Worm (Caenorhabditis elegans): Measurements from ENCODE around the gene meg-1.

The meg-1 gene

ce11 chrX:13885131-13885530 lies 44.3 kb downstream of the meg-1 start:
- TF ChIP-seq ccch-3 (GFP tag; optimal IDR thresholded peaks at IDR 0.05) (no peak), hmg-1.2 (GFP tag; IDR thresholded peaks at IDR 0.05) (no peak), nhr-80 (tag; optimal IDR thresholded peaks at IDR 0.05) (peak; percentile 75)

- TF ChIP-seq nhr-80 (tag; optimal IDR thresholded peaks at IDR 0.05) (peak; percentile 36), ets-4 (GFP tag; optimal IDR thresholded peaks at IDR 0.05) (no peak)
Observed at ce11 chrX:13884157-13884556, 45.3 kb downstream of the meg-1 start.

DNA sequence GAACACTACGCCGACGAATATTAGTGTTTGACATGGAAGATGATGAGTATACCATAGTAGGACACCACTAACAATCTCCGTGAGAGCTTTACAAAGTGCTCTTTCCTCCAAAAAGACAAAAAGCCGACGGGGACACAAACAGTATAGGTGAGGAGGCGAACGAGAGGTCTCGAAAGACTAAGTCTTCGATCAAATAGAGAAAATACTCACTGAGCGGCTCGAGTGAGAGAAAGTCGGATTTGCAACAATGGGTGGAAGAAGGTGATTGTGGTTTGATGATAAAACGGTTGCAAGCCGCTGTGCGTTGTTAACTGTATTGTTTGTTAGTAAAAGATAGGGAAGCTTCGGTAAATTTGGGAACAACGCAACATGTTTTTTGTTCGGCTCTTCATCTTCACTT lies 46.8 kb downstream of the meg-1 start, which contains the start of gene hlb-1:
Gene hlb-1 (minus strand): TSS at position 101 of the 400 bp plus-strand sequence.
- TF ChIP-seq F57A8.1 (GFP tag; optimal IDR thresholded peaks at IDR 0.05) (no peak), akir-1 (GFP tag; optimal IDR thresholded peaks at IDR 0.05) (no peak), tbx-9 (tag; optimal IDR thresholded peaks at IDR 0.05; ENCODE audit: borderline replicate concordance) (no peak)

DNA sequence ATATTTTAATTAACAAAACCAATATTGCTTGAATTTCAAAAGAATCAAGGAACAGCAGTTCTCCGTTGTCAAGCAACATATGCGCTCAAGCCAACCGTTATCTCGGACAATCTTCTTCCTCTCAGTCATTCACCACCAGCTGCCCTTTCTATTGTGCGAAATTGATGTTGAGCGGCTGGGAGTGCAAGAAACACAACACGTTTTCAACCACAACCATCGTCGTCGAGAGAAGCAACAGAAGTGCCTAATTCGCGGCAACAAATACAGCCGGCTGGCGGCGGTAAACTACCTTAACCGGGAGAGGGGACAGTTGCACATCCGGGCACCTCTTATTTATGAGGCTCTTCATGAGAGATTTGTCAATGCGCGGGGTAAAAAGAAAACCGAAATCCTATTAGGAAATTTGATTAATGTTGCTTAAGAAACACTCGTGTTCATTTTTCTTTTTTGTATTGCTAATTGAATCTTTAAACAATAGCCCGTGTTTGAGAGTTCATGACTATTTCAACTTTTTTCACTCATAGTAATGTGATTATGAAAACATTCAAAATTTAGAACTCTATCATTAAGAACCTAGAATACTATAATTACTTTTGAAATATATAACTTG lies 47.6 kb downstream of the meg-1 start:
- TF ChIP-seq F37B4.10 (GFP tag; IDR thresholded peaks at IDR 0.05), result no peak
- no peak for TF ChIP-seq madf-6 (GFP tag; IDR thresholded peaks at IDR 0.05)
- TF ChIP-seq nhr-90 (tag; optimal IDR thresholded peaks at IDR 0.05), result no peak
- no peak for TF ChIP-seq snpc-4 (GFP tag; optimal IDR thresholded peaks at IDR 0.05)
- TF ChIP-seq snpc-4 (tag; optimal IDR thresholded peaks at IDR 0.05), result no peak
- no peak for TF ChIP-seq him-1 (tag; optimal IDR thresholded peaks at IDR 0.05)
- TF ChIP-seq lsl-1 (GFP tag; optimal IDR thresholded peaks at IDR 0.05), result no peak
- no peak for TF ChIP-seq zfh-2 (GFP tag; conservative IDR thresholded peaks at IDR 0.05)
- TF ChIP-seq rpc-1 (optimal IDR thresholded peaks at IDR 0.05), result no peak
- TF ChIP-seq rpc-1 (tag; optimal IDR thresholded peaks at IDR 0.05), result no peak
- no peak for TF ChIP-seq mcd-1 (GFP tag; IDR thresholded peaks at IDR 0.05)
- no peak for TF ChIP-seq lir-1 (GFP tag; conservative IDR thresholded peaks at IDR 0.05)
- no peak for TF ChIP-seq D2030.7 (GFP tag; IDR thresholded peaks at IDR 0.05)
- TF ChIP-seq egl-18 (GFP tag; IDR thresholded peaks at IDR 0.05), result no peak
- no peak for TF ChIP-seq hrde-1 (tag; optimal IDR thresholded peaks at IDR 0.05; ENCODE audit: borderline replicate concordance)
- no peak for TF ChIP-seq nfyb-1 (GFP tag; IDR thresholded peaks at IDR 0.05)
- no peak for TF ChIP-seq snpc-3.4 (tag; optimal IDR thresholded peaks at IDR 0.05)
- no peak for TF ChIP-seq F23B12.7 (tag; optimal IDR thresholded peaks at IDR 0.05; ENCODE audit: insufficient read depth)

ce11 chrX:13878082-13878481 lies 51.4 kb downstream of the meg-1 start:
- TF ChIP-seq B0035.1 (tag; optimal IDR thresholded peaks at IDR 0.05) (no peak), dox-1 (GFP tag; IDR thresholded peaks at IDR 0.05) (no peak), F57A8.1 (GFP tag; optimal IDR thresholded peaks at IDR 0.05) (no peak), snpc-1.1 (tag; optimal IDR thresholded peaks at IDR 0.05; ENCODE audit: insufficient read depth) (no peak), let-607 (tag; optimal IDR thresholded peaks at IDR 0.05) (no peak), nhr-27 (tag; optimal IDR thresholded peaks at IDR 0.05) (no peak), ccch-3 (GFP tag; optimal IDR thresholded peaks at IDR 0.05) (no peak), dpl-1 (GFP tag; optimal IDR thresholded peaks at IDR 0.05) (no peak), hmg-1.2 (GFP tag; IDR thresholded peaks at IDR 0.05) (no peak), chd-7 (tag; optimal IDR thresholded peaks at IDR 0.05) (no peak), him-1 (tag; optimal IDR thresholded peaks at IDR 0.05) (no peak), F57C9.4 (tag; optimal IDR thresholded peaks at IDR 0.05) (no peak), rec-8 (tag; optimal IDR thresholded peaks at IDR 0.05) (no peak)

Data from whole organism, young adult.